Worm (Caenorhabditis elegans): Measurements from ENCODE around the gene tmem-145.

ce11 chrX:12080581-12081162 lies 7.0 kb upstream of the tmem-145 start:
- TF ChIP-seq ccch-3 (GFP tag; optimal IDR thresholded peaks at IDR 0.05) = no peak
- TF ChIP-seq T07F8.4 (tag; optimal IDR thresholded peaks at IDR 0.05) = no peak
